Fruit fly (Drosophila melanogaster): Measurements from ENCODE around the gene Trmt112.

Gene Trmt112

DNA sequence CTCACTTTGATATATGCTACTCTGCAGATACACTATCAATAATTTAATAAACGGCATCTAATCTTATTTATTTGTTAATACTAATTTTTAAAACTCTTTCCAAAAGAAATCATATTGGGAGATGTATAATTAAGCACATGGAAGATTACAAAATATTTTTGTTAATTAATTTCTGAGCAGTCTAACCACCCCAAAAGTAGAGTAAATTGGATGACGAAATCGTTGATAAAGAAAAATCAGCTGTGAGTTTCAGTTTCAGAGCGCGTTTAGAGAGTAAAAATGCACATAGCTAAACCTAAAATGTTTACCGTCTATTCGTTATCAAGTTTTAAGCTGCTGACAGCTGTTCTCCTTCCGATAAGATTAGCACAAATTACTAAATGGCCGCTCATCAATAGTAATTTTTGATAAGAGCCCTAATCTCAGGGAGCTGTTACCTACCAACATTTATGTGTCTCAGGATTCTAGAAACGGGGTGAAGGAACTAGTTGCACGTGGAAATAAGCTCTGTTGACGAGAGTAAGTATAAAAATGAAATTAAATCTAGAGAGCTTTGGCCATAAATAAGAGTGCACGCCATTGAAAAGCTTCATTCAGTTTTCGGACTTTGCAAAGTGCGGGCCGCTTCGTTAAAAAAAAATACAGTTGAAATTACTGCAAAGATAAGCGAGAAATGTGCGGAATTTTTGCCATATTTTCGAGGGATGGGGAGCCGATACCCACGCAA is 43.9 kb downstream of the Trmt112 start, which contains the start of the genes chb and AsnS (continued):
- TF ChIP-seq CHES-1-like (GFP tag; optimal IDR thresholded peaks at IDR 0.05) (peak; percentile 67), vfl (GFP tag; optimal IDR thresholded peaks at IDR 0.05) (peak; percentile 39), CG4360 (GFP tag; IDR thresholded peaks at IDR 0.05) (0 out of 2 replicates have a peak, but pooled peaks have one; percentile 29), Sox102F (GFP tag; optimal IDR thresholded peaks at IDR 0.05) (peak; percentile 97), odd (GFP tag; optimal IDR thresholded peaks at IDR 0.05) (peak; percentile 83), CG13296 (GFP tag; optimal IDR thresholded peaks at IDR 0.05) (peak; percentile 76), toy (GFP tag; IDR thresholded peaks at IDR 0.05) (peak; percentile 58; the same call in 1 of the 2 replicates), caup (GFP tag; optimal IDR thresholded peaks at IDR 0.05; ENCODE audit: severe bottlenecking) (peak; percentile 83), zf30C (GFP tag; optimal IDR thresholded peaks at IDR 0.05) (no peak), CG15696 (tag; optimal IDR thresholded peaks at IDR 0.05) (peak; percentile 35), CG13894 (tag; optimal IDR thresholded peaks at IDR 0.05) (peak; percentile 10), sima (GFP tag; optimal IDR thresholded peaks at IDR 0.05) (peak; percentile 27), vvl (GFP tag; IDR thresholded peaks at IDR 0.05) (peak; percentile 96), aop (GFP tag; IDR thresholded peaks at IDR 0.05) (peak; percentile 42; the same call in 1 of the 2 replicates), sug (tag; optimal IDR thresholded peaks at IDR 0.05) (peak; percentile 50), Usf (GFP tag; optimal IDR thresholded peaks at IDR 0.05) (peak; percentile 58), en (GFP tag; optimal IDR thresholded peaks at IDR 0.05) (peak; percentile 54), CG3281 (GFP tag; optimal IDR thresholded peaks at IDR 0.05) (peak; percentile 89), Optix (GFP tag; IDR thresholded peaks at IDR 0.05) (no peak), CG6791 (GFP tag; IDR thresholded peaks at IDR 0.05; ENCODE audit: partially characterized antibody) (no peak), scrt (GFP tag; optimal IDR thresholded peaks at IDR 0.05) (no peak), Ptx1 (GFP tag; IDR thresholded peaks at IDR 0.05) (peak; percentile 96), ase (GFP tag; IDR thresholded peaks at IDR 0.05) (peak; percentile 91), CG30020 (tag; optimal IDR thresholded peaks at IDR 0.05) (peak; percentile 9), CG15514 (GFP tag; optimal IDR thresholded peaks at IDR 0.05) (peak; percentile 73), CG32767 (GFP tag; IDR thresholded peaks at IDR 0.05) (peak; percentile 80), D (optimal IDR thresholded peaks at IDR 0.05) (no peak), D (GFP tag; optimal IDR thresholded peaks at IDR 0.05) (peak; percentile 71), Dll (GFP tag; IDR thresholded peaks at IDR 0.05; ENCODE audit: partially characterized antibody) (no peak), wor (GFP tag; IDR thresholded peaks at IDR 0.05) (peak; percentile 85), CG11723 (GFP tag; optimal IDR thresholded peaks at IDR 0.05) (peak; percentile 55), jumu (GFP tag; optimal IDR thresholded peaks at IDR 0.05) (peak; percentile 41), CG32772 (GFP tag; IDR thresholded peaks at IDR 0.05) (peak; percentile 90), MESR4 (GFP tag; optimal IDR thresholded peaks at IDR 0.05) (peak; percentile 30), CG31365 (tag; optimal IDR thresholded peaks at IDR 0.05) (peak; percentile 53), CG17359 (tag; optimal IDR thresholded peaks at IDR 0.05) (peak; percentile 96), fd64A (GFP tag; optimal IDR thresholded peaks at IDR 0.05) (peak; percentile 7), ssp (GFP tag; IDR thresholded peaks at IDR 0.05) (peak; percentile 79), CG11456 (GFP tag; IDR thresholded peaks at IDR 0.05) (peak; percentile 91), CG6813 (GFP tag; optimal IDR thresholded peaks at IDR 0.05) (peak; percentile 72), bsh (GFP tag; optimal IDR thresholded peaks at IDR 0.05) (peak in 1 of 2 experiments; percentile 93), Doc3 (GFP tag; IDR thresholded peaks at IDR 0.05; ENCODE audit: partially characterized antibody) (no peak), Mes4 (GFP tag; optimal IDR thresholded peaks at IDR 0.05) (peak; percentile 18), Xbp1 (GFP tag; optimal IDR thresholded peaks at IDR 0.05) (peak; percentile 86), kni (GFP tag; optimal IDR thresholded peaks at IDR 0.05) (no peak), CG3995 (GFP tag; optimal IDR thresholded peaks at IDR 0.05) (peak; percentile 56), CG6689 (GFP tag; IDR thresholded peaks at IDR 0.05) (peak; percentile 92), Ets97D (GFP tag; optimal IDR thresholded peaks at IDR 0.05) (peak; percentile 9), pb (GFP tag; optimal IDR thresholded peaks at IDR 0.05) (peak; percentile 45)
